Worm (Caenorhabditis elegans) whole organism, L2 larva: Measurements from ENCODE around the gene K09H11.11.

Experiments
- F13H6.1 ChIP-seq: sonication (generic microtip); optimal IDR thresholded peaks from 2 replicates; lab custom pipeline; 2016; ENCODE audit warnings: missing genetic modification characterization, missing compliant biosample characterization
- alr-1 ChIP-seq: fragments of 150-350 bp; optimal IDR thresholded peaks from 2 replicates; lab custom pipeline; 2014; ENCODE audit warnings: missing biosample characterization, missing genetic modification characterization
- aly-2 ChIP-seq: fragments of 150-350 bp; optimal IDR thresholded peaks from 2 replicates; lab custom pipeline; 2014; ENCODE audit warnings: missing biosample characterization, missing genetic modification characterization
- blmp-1 ChIP-seq: sonication (generic microtip); optimal IDR thresholded peaks from 2 replicates; lab custom pipeline; 2017; ENCODE audit warnings: missing genetic modification characterization, mild to moderate bottlenecking, missing compliant biosample characterization, antibody characterized with exemption, moderate library complexity; ENCODE audit not compliant: insufficient read depth
- egl-27 ChIP-seq: sonication (generic microtip); optimal IDR thresholded peaks from 3 replicates; lab custom pipeline; 2017; ENCODE audit warnings: missing biosample characterization, missing genetic modification reagents, missing genetic modification characterization
- elt-3 ChIP-seq: sonication (generic microtip); optimal IDR thresholded peaks from 2 replicates; lab custom pipeline; 2017; ENCODE audit warnings: missing biosample characterization, missing genetic modification characterization
- fos-1 ChIP-seq: fragments of 150-350 bp; optimal IDR thresholded peaks from 2 replicates; lab custom pipeline; 2014; ENCODE audit warnings: missing biosample characterization, missing genetic modification characterization
- nhr-11 ChIP-seq: fragments of 150-350 bp; optimal IDR thresholded peaks from 2 replicates; lab custom pipeline; 2014; ENCODE audit warnings: missing biosample characterization, missing genetic modification characterization
- skn-1 ChIP-seq: sonication (generic microtip); optimal IDR thresholded peaks from 2 replicates; lab custom pipeline; 2017; ENCODE audit warnings: missing biosample characterization, missing genetic modification characterization
- unc-39 ChIP-seq: fragments of 150-350 bp; optimal IDR thresholded peaks from 2 replicates; lab custom pipeline; 2014; ENCODE audit warnings: missing biosample characterization, missing genetic modification characterization

DNA sequence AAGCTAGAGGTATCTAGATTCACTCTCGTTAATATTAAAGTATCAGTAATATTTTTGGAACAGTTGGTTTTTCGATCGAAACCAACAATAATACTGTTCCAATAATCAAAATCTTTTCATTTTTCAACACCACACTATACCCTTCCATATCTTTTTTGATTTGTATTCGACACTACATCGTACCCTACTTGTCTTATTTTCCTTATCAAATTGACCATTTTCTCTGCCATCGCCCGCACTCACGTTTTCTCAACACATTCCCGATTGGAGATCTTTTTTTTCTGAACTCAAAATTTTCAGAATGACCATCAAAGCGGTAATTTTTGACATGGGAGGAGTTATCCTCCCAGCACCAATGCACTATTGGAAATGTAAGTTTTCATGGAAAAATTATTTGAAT, 7.5 kb downstream of the K09H11.11 start, which contains the start of gene acds-10:
- TF ChIP-seq egl-27 (tag; lab: Kevin White, UChicago) (no peak), unc-39 (tag; lab: Kevin White, UChicago) (no peak), skn-1 (tag; lab: Kevin White, UChicago) (no peak), blmp-1 (no peak), F13H6.1 (tag; lab: Kevin White, UChicago) (no peak), elt-3 (tag; lab: Kevin White, UChicago) (no peak), aly-2 (no peak), nhr-11 (tag; lab: Kevin White, UChicago) (no peak), alr-1 (tag; lab: Kevin White, UChicago) (no peak), fos-1 (peak; percentile 6)
